Worm (Caenorhabditis elegans) whole organism, young adult: ENCODE measurements around the gene F20C5.7.

Source experiments
- B0019.2 ChIP-seq: fragments of 200-800 bp; sonication (Bioruptor generic); conservative IDR thresholded peaks from 2 replicates; pipeline ENCODE4 v1.3.6; 2022; ENCODE audit warnings: missing genetic modification reagents, missing genetic modification characterization, missing compliant biosample characterization
- B0035.1 ChIP-seq: sonication (generic microtip); optimal IDR thresholded peaks from 2 replicates; lab custom pipeline; 2016; ENCODE audit warnings: missing genetic modification characterization, mild to moderate bottlenecking, missing compliant biosample characterization, missing genotype, missing genetic modification reagents
- B0336.3 ChIP-seq: fragments of 200-800 bp; sonication (Bioruptor generic); IDR thresholded peaks from 2 replicates; pipeline ENCODE4 v1.3.6; 2022; ENCODE audit warnings: missing genetic modification characterization, missing compliant biosample characterization
- D2030.7 ChIP-seq: fragments of 200-800 bp; sonication (Bioruptor generic); IDR thresholded peaks from 2 replicates; pipeline ENCODE4 v1.3.6; 2022; ENCODE audit warnings: missing genetic modification reagents, missing genetic modification characterization, missing compliant biosample characterization
- F22D6.2 ChIP-seq: sonication (generic microtip); optimal IDR thresholded peaks from 2 replicates; lab custom pipeline; 2016; ENCODE audit warnings: mild to moderate bottlenecking, missing genetic modification characterization, missing compliant biosample characterization
- F23B12.7 ChIP-seq: sonication (generic microtip); optimal IDR thresholded peaks from 2 replicates; lab custom pipeline; 2017; ENCODE audit warnings: missing genetic modification characterization, mild to moderate bottlenecking, missing compliant biosample characterization, antibody characterized with exemption, moderate library complexity; ENCODE audit not compliant: insufficient read depth
- F33H1.4 ChIP-seq: fragments of 200-800 bp; sonication (Bioruptor generic); IDR thresholded peaks from 2 replicates; pipeline ENCODE4 v1.3.6; 2022; ENCODE audit warnings: missing genetic modification reagents, missing genetic modification characterization, missing compliant biosample characterization
- F37B4.10 ChIP-seq: fragments of 200-800 bp; sonication (Bioruptor generic); IDR thresholded peaks from 2 replicates; pipeline ENCODE4 v1.3.6; 2022; ENCODE audit warnings: missing genetic modification characterization, missing compliant biosample characterization
- K11D2.4 ChIP-seq: fragments of 200-800 bp; sonication (Bioruptor generic); IDR thresholded peaks from 2 replicates; pipeline ENCODE4 v1.3.6; 2022; ENCODE audit warnings: missing genetic modification reagents, missing genetic modification characterization, missing compliant biosample characterization
- T26A5.8 ChIP-seq: sonication (generic microtip); optimal IDR thresholded peaks from 2 replicates; lab custom pipeline; 2016; ENCODE audit warnings: missing genetic modification characterization, missing compliant biosample characterization
- Y53F4B.3 ChIP-seq: fragments of 200-800 bp; sonication (Bioruptor generic); IDR thresholded peaks from 2 replicates; pipeline ENCODE4 v1.3.6; 2022; ENCODE audit warnings: missing genetic modification reagents, missing genetic modification characterization, missing compliant biosample characterization
- Y95B8A.8 ChIP-seq: fragments of 200-800 bp; sonication (Bioruptor generic); IDR thresholded peaks from 2 replicates; pipeline ENCODE4 v1.3.6; 2022; ENCODE audit warnings: missing genetic modification reagents, missing genetic modification characterization, missing compliant biosample characterization
- akir-1 ChIP-seq: fragments of 200-800 bp; sonication (Bioruptor generic); optimal IDR thresholded peaks from 2 replicates; lab custom pipeline; 2018; ENCODE audit warnings: mild to moderate bottlenecking, missing genetic modification characterization, moderate library complexity, missing compliant biosample characterization
- aptf-2 ChIP-seq: fragments of 200-800 bp; sonication (Bioruptor generic); conservative IDR thresholded peaks from 2 replicates; pipeline ENCODE4 v1.3.6; 2022; ENCODE audit warnings: missing genetic modification reagents, missing genetic modification characterization, missing compliant biosample characterization
- attf-3 ChIP-seq: fragments of 200-800 bp; sonication (Bioruptor generic); conservative IDR thresholded peaks from 2 replicates; pipeline ENCODE4 v1.3.6; 2022; ENCODE audit warnings: missing genetic modification reagents, missing genetic modification characterization, missing compliant biosample characterization
- ceh-27 ChIP-seq: fragments of 200-800 bp; sonication (Bioruptor generic); optimal IDR thresholded peaks from 2 replicates; lab custom pipeline; 2018; ENCODE audit warnings: mild to moderate bottlenecking, missing genetic modification characterization, moderate library complexity, missing compliant biosample characterization
- ceh-91 ChIP-seq: fragments of 200-800 bp; sonication (Bioruptor generic); IDR thresholded peaks from 2 replicates; pipeline ENCODE4 v1.3.6; 2022; ENCODE audit warnings: missing genetic modification reagents, missing genetic modification characterization, missing compliant biosample characterization
- die-1 ChIP-seq: sonication (generic microtip); optimal IDR thresholded peaks from 2 replicates; lab custom pipeline; 2016; ENCODE audit warnings: missing genotype, mild to moderate bottlenecking, missing genetic modification characterization, missing compliant biosample characterization
- dox-1 ChIP-seq: fragments of 200-800 bp; sonication (Bioruptor generic); IDR thresholded peaks from 2 replicates; pipeline ENCODE4 v1.3.6; 2022; ENCODE audit warnings: missing genetic modification reagents, missing genetic modification characterization, missing compliant biosample characterization
- dpl-1 ChIP-seq: fragments of 150-350 bp; optimal IDR thresholded peaks from 2 replicates; lab custom pipeline; 2014; ENCODE audit warnings: missing biosample characterization, missing genetic modification reagents, missing genetic modification characterization
- efl-1 ChIP-seq: fragments of 150-350 bp; optimal IDR thresholded peaks from 2 replicates; lab custom pipeline; 2014; ENCODE audit warnings: missing biosample characterization, missing genetic modification reagents, missing genetic modification characterization
- ets-4 ChIP-seq: fragments of 200-800 bp; sonication (Bioruptor generic); optimal IDR thresholded peaks from 2 replicates; lab custom pipeline; 2018; ENCODE audit warnings: mild to moderate bottlenecking, missing genetic modification characterization, missing compliant biosample characterization
- gei-17 ChIP-seq: fragments of 200-800 bp; sonication (Bioruptor generic); optimal IDR thresholded peaks from 2 replicates; lab custom pipeline; 2018; ENCODE audit warnings: mild to moderate bottlenecking, missing genetic modification characterization, missing compliant biosample characterization
- hlh-12 ChIP-seq: sonication (generic microtip); optimal IDR thresholded peaks from 2 replicates; lab custom pipeline; 2016; ENCODE audit warnings: missing genetic modification characterization, missing compliant biosample characterization
- hmg-1.2 ChIP-seq: fragments of 200-800 bp; sonication (Bioruptor generic); IDR thresholded peaks from 2 replicates; pipeline ENCODE4 v1.3.6; 2022; ENCODE audit warnings: missing genetic modification reagents, missing genetic modification characterization, missing compliant biosample characterization
- let-607 ChIP-seq, 2 experiments: fragments of 200-800 bp in 1 of 2; sonication (Bioruptor generic) in 1 of 2; sonication (generic microtip) in 1 of 2; optimal IDR thresholded peaks; 2 replicates each; lab custom pipeline; 2016 to 2018; ENCODE audit warnings: mild to moderate bottlenecking in 2 of 2, missing compliant biosample characterization in 2 of 2, missing genetic modification characterization in 2 of 2, moderate library complexity in 2 of 2, missing genotype in 1 of 2
- lin-35 ChIP-seq, 3 experiments: fragments of 150-350 bp in 2 of 3; sonication (generic microtip) in 1 of 3; optimal IDR thresholded peaks; 2 replicates each; lab custom pipeline; 2014 to 2018; ENCODE audit warnings: missing biosample characterization in 3 of 3, missing genetic modification characterization in 3 of 3, missing genetic modification reagents in 3 of 3
- lin-40 ChIP-seq: sonication (generic microtip); optimal IDR thresholded peaks from 2 replicates; lab custom pipeline; 2016; ENCODE audit warnings: missing genetic modification characterization, mild to moderate bottlenecking, missing compliant biosample characterization, missing genotype, missing genetic modification reagents
- lsl-1 ChIP-seq: fragments of 200-800 bp; sonication (Bioruptor generic); optimal IDR thresholded peaks from 2 replicates; lab custom pipeline; 2018; ENCODE audit warnings: mild to moderate bottlenecking, missing genetic modification characterization, moderate library complexity, missing compliant biosample characterization
- madf-6 ChIP-seq: fragments of 200-800 bp; sonication (Bioruptor generic); IDR thresholded peaks from 2 replicates; pipeline ENCODE4 v1.3.6; 2022; ENCODE audit warnings: missing genetic modification reagents, missing genetic modification characterization, missing compliant biosample characterization
- madf-8 ChIP-seq: fragments of 200-800 bp; sonication (Bioruptor generic); conservative IDR thresholded peaks from 2 replicates; pipeline ENCODE4 v1.3.6; 2022; ENCODE audit warnings: missing genetic modification reagents, missing genetic modification characterization, missing compliant biosample characterization
- nfya-2 ChIP-seq: fragments of 200-800 bp; sonication (Bioruptor generic); IDR thresholded peaks from 2 replicates; pipeline ENCODE4 v1.3.6; 2022; ENCODE audit warnings: missing genetic modification reagents, missing genetic modification characterization, missing compliant biosample characterization
- nhr-120 ChIP-seq: fragments of 200-800 bp; sonication (Bioruptor generic); IDR thresholded peaks from 2 replicates; pipeline ENCODE4 v1.3.6; 2022; ENCODE audit warnings: missing genetic modification characterization, missing compliant biosample characterization
- nhr-27 ChIP-seq: fragments of 200-800 bp; sonication (Bioruptor generic); optimal IDR thresholded peaks from 2 replicates; lab custom pipeline; 2018; ENCODE audit warnings: mild to moderate bottlenecking, missing genetic modification characterization, moderate library complexity, missing compliant biosample characterization
- nhr-80 ChIP-seq: sonication (generic microtip); optimal IDR thresholded peaks from 2 replicates; lab custom pipeline; 2016; ENCODE audit warnings: missing genetic modification characterization, missing compliant biosample characterization
- pbrm-1 ChIP-seq: fragments of 200-800 bp; sonication (Bioruptor generic); IDR thresholded peaks from 2 replicates; pipeline ENCODE4 v1.3.6; 2022; ENCODE audit warnings: missing genetic modification reagents, missing genetic modification characterization, missing compliant biosample characterization
- pha-4 ChIP-seq: fragments of 150-350 bp; sonication (generic microtip); optimal IDR thresholded peaks from 2 replicates; lab custom pipeline; 2014; ENCODE audit warnings: missing biosample characterization, missing genetic modification reagents, missing genetic modification characterization
- repo-1 ChIP-seq: sonication (generic microtip); optimal IDR thresholded peaks from 2 replicates; lab custom pipeline; 2017; ENCODE audit warnings: mild to moderate bottlenecking, missing genetic modification characterization, missing compliant biosample characterization
- snpc-4 ChIP-seq, 5 experiments: fragments of 150-350 bp in 1 of 5; sonication (generic microtip) in 4 of 5; optimal IDR thresholded peaks; 2 replicates each; lab custom pipeline; 2014 to 2018; ENCODE audit warnings: missing genetic modification characterization in 5 of 5, missing biosample characterization in 3 of 5, antibody characterized with exemption in 2 of 5, mild to moderate bottlenecking in 2 of 5, missing compliant biosample characterization in 2 of 5, missing genotype in 2 of 5, moderate library complexity in 2 of 5, missing genetic modification reagents in 1 of 5
- somi-1 ChIP-seq: fragments of 200-800 bp; sonication (Bioruptor generic); optimal IDR thresholded peaks from 2 replicates; lab custom pipeline; 2018; ENCODE audit warnings: mild to moderate bottlenecking, missing genetic modification characterization, missing compliant biosample characterization
- tbx-9 ChIP-seq: sonication (generic microtip); optimal IDR thresholded peaks from 2 replicates; lab custom pipeline; 2016; ENCODE audit warnings: borderline replicate concordance, missing genetic modification characterization, inconsistent platforms, missing compliant biosample characterization
- unc-130 ChIP-seq: sonication (generic microtip); optimal IDR thresholded peaks from 2 replicates; lab custom pipeline; 2016; ENCODE audit warnings: missing genetic modification reagents, missing genetic modification characterization, missing compliant biosample characterization
- xnd-1 ChIP-seq: sonication (generic microtip); optimal IDR thresholded peaks from 2 replicates; lab custom pipeline; 2016; ENCODE audit warnings: missing genotype, missing genetic modification reagents, missing genetic modification characterization, missing compliant biosample characterization
- ztf-22 ChIP-seq: fragments of 200-800 bp; sonication (Bioruptor generic); optimal IDR thresholded peaks from 2 replicates; lab custom pipeline; 2018; ENCODE audit warnings: mild to moderate bottlenecking, missing genetic modification characterization, moderate library complexity, missing compliant biosample characterization
- ztf-26 ChIP-seq: sonication (generic microtip); optimal IDR thresholded peaks from 2 replicates; lab custom pipeline; 2017; ENCODE audit warnings: missing genetic modification characterization, missing compliant biosample characterization
- ztf-28 ChIP-seq: fragments of 200-800 bp; sonication (Bioruptor generic); IDR thresholded peaks from 2 replicates; pipeline ENCODE4 v1.3.6; 2022; ENCODE audit warnings: missing genetic modification reagents, missing genetic modification characterization, missing compliant biosample characterization
- ztf-3 ChIP-seq: fragments of 200-800 bp; sonication (Bioruptor generic); optimal IDR thresholded peaks from 2 replicates; lab custom pipeline; 2018; ENCODE audit warnings: mild to moderate bottlenecking, missing genetic modification characterization, missing compliant biosample characterization

Gene F20C5.7

DNA sequence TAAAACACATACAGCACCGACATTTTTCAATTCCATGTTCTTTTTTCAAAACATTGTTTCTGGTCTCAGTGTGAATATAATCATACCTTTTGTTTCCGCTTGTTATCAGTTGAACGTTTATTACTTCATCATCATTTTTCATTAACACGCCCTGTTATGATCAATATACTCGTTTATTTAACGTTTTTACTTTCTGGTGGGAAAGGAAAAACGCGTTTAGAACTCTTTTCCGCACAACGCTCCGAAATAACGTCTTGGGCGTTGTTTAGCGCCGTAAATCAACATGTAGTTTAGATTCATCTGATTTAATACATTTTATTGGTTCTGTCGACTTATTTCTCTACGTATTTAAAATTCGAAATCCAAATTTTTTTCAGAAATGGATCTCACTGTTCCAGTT is 20.1 kb downstream of the F20C5.7 start, which contains the start of gene pgm-3:
pgm-3 (plus strand) TSS at position 378 of the 400 bp plus-strand sequence.
- TF ChIP-seq tbx-9 (no peak), ets-4 (GFP tag; lab: Kevin White, UChicago) (no peak), nhr-120 (no peak), T26A5.8 (tag; lab: Kevin White, UChicago) (no peak), hlh-12 (tag; lab: Kevin White, UChicago) (no peak), pbrm-1 (GFP tag; lab: Robert Waterston, UW) (no peak), F22D6.2 (no peak), attf-3 (GFP tag; lab: Robert Waterston, UW) (peak; percentile 75), ceh-27 (GFP tag; lab: Kevin White, UChicago) (no peak)

ce11 chrIV:8724907-8725306 is 20.6 kb downstream of the F20C5.7 start:
- TF ChIP-seq hmg-1.2, result no peak
- no peak for TF ChIP-seq nhr-80 (tag; lab: Kevin White, UChicago)
- TF ChIP-seq nhr-27 (tag; lab: Kevin White, UChicago), result no peak
- no peak for TF ChIP-seq lin-40 (tag; lab: Kevin White, UChicago)
- TF ChIP-seq ztf-3 (GFP tag; lab: Kevin White, UChicago), result no peak
- 0 out of 2 replicates have a peak, but pooled peaks have one; percentile 35 for TF ChIP-seq D2030.7 (GFP tag; lab: Robert Waterston, UW)
- TF ChIP-seq B0035.1 (tag; lab: Kevin White, UChicago), result no peak
- TF ChIP-seq lsl-1 (GFP tag; lab: Kevin White, UChicago), result peak; percentile 78
- TF ChIP-seq ztf-26 (tag; lab: Kevin White, UChicago), result no peak
- no peak for TF ChIP-seq T26A5.8 (tag; lab: Kevin White, UChicago)
- no peak for TF ChIP-seq Y53F4B.3 (GFP tag; lab: Robert Waterston, UW)
- no peak for TF ChIP-seq snpc-4 (GFP tag; optimal IDR thresholded peaks at IDR 0.05; lab: Kevin White, UChicago)
- no peak for TF ChIP-seq snpc-4 (tag; optimal IDR thresholded peaks at IDR 0.05; lab: Kevin White, UChicago)
- no peak for TF ChIP-seq akir-1 (GFP tag; lab: Kevin White, UChicago)
- peak; percentile 87 for TF ChIP-seq madf-6 (GFP tag; lab: Robert Waterston, UW)
- no peak for TF ChIP-seq Y95B8A.8 (GFP tag; lab: Robert Waterston, UW)
- TF ChIP-seq aptf-2 (GFP tag; lab: Robert Waterston, UW), result no peak
- peak; percentile 44 for TF ChIP-seq efl-1 (GFP tag; lab: Kevin White, UChicago)
- peak; percentile 22 for TF ChIP-seq dpl-1 (GFP tag; lab: Kevin White, UChicago)
- no peak for TF ChIP-seq K11D2.4 (GFP tag; lab: Robert Waterston, UW)
- no peak for TF ChIP-seq pha-4
- TF ChIP-seq gei-17 (GFP tag; lab: Kevin White, UChicago), result no peak
- TF ChIP-seq xnd-1 (tag; lab: Kevin White, UChicago), result peak; percentile 59
- no peak for TF ChIP-seq ceh-91 (GFP tag; lab: Robert Waterston, UW)
- no peak for TF ChIP-seq repo-1 (tag; lab: Kevin White, UChicago)
- TF ChIP-seq ztf-28 (GFP tag; lab: Robert Waterston, UW), result no peak
- no peak for TF ChIP-seq nfya-2 (GFP tag; lab: Robert Waterston, UW)
- no peak for TF ChIP-seq let-607 (tag; optimal IDR thresholded peaks at IDR 0.05; lab: Kevin White, UChicago)
- TF ChIP-seq lin-35 (GFP tag; optimal IDR thresholded peaks at IDR 0.05; lab: Kevin White, UChicago), result no peak
- no peak for TF ChIP-seq somi-1 (GFP tag; lab: Kevin White, UChicago)
- no peak for TF ChIP-seq F37B4.10 (GFP tag; lab: Robert Waterston, UW)
- TF ChIP-seq B0019.2, result no peak
- TF ChIP-seq B0336.3 (GFP tag; lab: Robert Waterston, UW), result no peak
- no peak for TF ChIP-seq ztf-22 (GFP tag; lab: Kevin White, UChicago)
- peak; percentile 83 for TF ChIP-seq F33H1.4 (GFP tag; lab: Robert Waterston, UW)
- TF ChIP-seq unc-130 (GFP tag; lab: Kevin White, UChicago), result no peak
- TF ChIP-seq F23B12.7 (tag; lab: Kevin White, UChicago), result no peak
- no peak for TF ChIP-seq die-1 (tag; lab: Kevin White, UChicago)
- TF ChIP-seq dox-1 (GFP tag; lab: Robert Waterston, UW), result no peak
- peak; percentile 82 for TF ChIP-seq madf-8 (GFP tag; lab: Robert Waterston, UW)
- no peak for TF ChIP-seq hlh-12 (tag; lab: Kevin White, UChicago)
